Fruit fly (Drosophila melanogaster): Measurements from ENCODE around the gene CG2540.
A peak's percentile ranks its signal among the peaks of the same experiment; 100 is the strongest.

CG2540 gene

DNA sequence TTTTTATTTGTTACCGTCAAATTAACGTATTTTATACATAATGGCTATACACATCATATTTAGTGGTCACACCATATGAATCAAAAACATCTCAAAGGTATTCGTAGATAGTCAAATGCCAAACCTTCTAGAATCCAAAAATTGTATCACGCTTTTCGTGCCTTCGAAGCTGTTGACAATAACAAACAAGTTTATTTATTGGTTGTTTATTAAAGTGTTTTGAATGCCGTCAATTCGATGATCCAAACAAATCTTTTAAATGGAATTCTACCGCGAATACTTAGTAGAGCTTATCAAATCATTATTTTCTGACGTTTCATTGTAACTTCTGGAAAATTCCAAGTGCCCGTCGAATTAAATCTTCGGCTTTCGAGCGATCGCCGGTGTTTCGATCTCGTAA lies 37.3 kb downstream of the CG2540 start:
- TF ChIP-seq dmrt93B (GFP tag; optimal IDR thresholded peaks at IDR 0.05) (no peak), Hr83 (GFP tag; optimal IDR thresholded peaks at IDR 0.05; ENCODE audit: poor library complexity, severe bottlenecking) (no peak), CG32264 (GFP tag; optimal IDR thresholded peaks at IDR 0.05) (no peak), GATAd (GFP tag; optimal IDR thresholded peaks at IDR 0.05) (no peak), rgr (GFP tag; optimal IDR thresholded peaks at IDR 0.05) (no peak), jim (GFP tag; optimal IDR thresholded peaks at IDR 0.05) (no peak), N (GFP tag; optimal IDR thresholded peaks at IDR 0.05) (no peak), psq (GFP tag; optimal IDR thresholded peaks at IDR 0.05) (no peak), Abd-B (GFP tag; optimal IDR thresholded peaks at IDR 0.05) (no peak), pan (optimal IDR thresholded peaks at IDR 0.05) (no peak), Dfd (GFP tag; optimal IDR thresholded peaks at IDR 0.05) (no peak), dsf (GFP tag; optimal IDR thresholded peaks at IDR 0.05; ENCODE audit: borderline replicate concordance) (no peak), Dif (GFP tag; optimal IDR thresholded peaks at IDR 0.05; ENCODE audit: partially characterized antibody) (no peak), Rel (GFP tag; optimal IDR thresholded peaks at IDR 0.05) (no peak), Rel (tag; optimal IDR thresholded peaks at IDR 0.05) (no peak), brk (GFP tag; optimal IDR thresholded peaks at IDR 0.05) (no peak), h (GFP tag; optimal IDR thresholded peaks at IDR 0.05) (no peak)

- TF ChIP-seq dmrt93B (GFP tag; optimal IDR thresholded peaks at IDR 0.05) (no peak), HLH106 (tag; optimal IDR thresholded peaks at IDR 0.05) (no peak), pan (optimal IDR thresholded peaks at IDR 0.05) (no peak), CG32264 (GFP tag; optimal IDR thresholded peaks at IDR 0.05) (no peak), foxo (GFP tag; optimal IDR thresholded peaks at IDR 0.05) (no peak), N (GFP tag; optimal IDR thresholded peaks at IDR 0.05) (no peak), br (GFP tag; optimal IDR thresholded peaks at IDR 0.05) (no peak), dl (GFP tag; optimal IDR thresholded peaks at IDR 0.05; ENCODE audit: insufficient read depth in 1 of 2, partially characterized antibody in 2 of 2) (no peak), sage (GFP tag; optimal IDR thresholded peaks at IDR 0.05) (no peak), rgr (GFP tag; optimal IDR thresholded peaks at IDR 0.05) (no peak), psq (GFP tag; optimal IDR thresholded peaks at IDR 0.05) (no peak), Hr83 (GFP tag; optimal IDR thresholded peaks at IDR 0.05; ENCODE audit: poor library complexity, severe bottlenecking) (no peak), GATAd (GFP tag; optimal IDR thresholded peaks at IDR 0.05) (no peak), Hnf4 (GFP tag; optimal IDR thresholded peaks at IDR 0.05) (peak; percentile 24), fru (GFP tag; optimal IDR thresholded peaks at IDR 0.05) (no peak), brk (GFP tag; optimal IDR thresholded peaks at IDR 0.05) (peak; percentile 23), Mio (GFP tag; optimal IDR thresholded peaks at IDR 0.05) (no peak), Rel (GFP tag; optimal IDR thresholded peaks at IDR 0.05) (no peak), Rel (tag; optimal IDR thresholded peaks at IDR 0.05) (peak; percentile 39), Sp1 (GFP tag; optimal IDR thresholded peaks at IDR 0.05) (no peak), CrebA (GFP tag; optimal IDR thresholded peaks at IDR 0.05; ENCODE audit: borderline replicate concordance) (peak; percentile 22), jim (GFP tag; optimal IDR thresholded peaks at IDR 0.05) (no peak), h (GFP tag; optimal IDR thresholded peaks at IDR 0.05) (peak; percentile 39), OdsH (GFP tag; optimal IDR thresholded peaks at IDR 0.05) (no peak), Vsx2 (GFP tag; optimal IDR thresholded peaks at IDR 0.05; ENCODE audit: partially characterized antibody) (no peak), Dif (GFP tag; optimal IDR thresholded peaks at IDR 0.05; ENCODE audit: partially characterized antibody) (no peak), sv (GFP tag; optimal IDR thresholded peaks at IDR 0.05) (no peak), CG9705 (GFP tag; optimal IDR thresholded peaks at IDR 0.05) (no peak), Dfd (GFP tag; optimal IDR thresholded peaks at IDR 0.05) (no peak), ey (GFP tag; optimal IDR thresholded peaks at IDR 0.05) (no peak)
Observed at dm6 chrX:12667600-12668250, 38.0 kb downstream of the CG2540 start.

- TF ChIP-seq Rel (GFP tag; optimal IDR thresholded peaks at IDR 0.05): no peak
- peak; percentile 83 for TF ChIP-seq Rel (tag; optimal IDR thresholded peaks at IDR 0.05)
- TF ChIP-seq Abd-B (GFP tag; optimal IDR thresholded peaks at IDR 0.05): no peak
- TF ChIP-seq dl (GFP tag; optimal IDR thresholded peaks at IDR 0.05; ENCODE audit: insufficient read depth in 1 of 2, partially characterized antibody in 2 of 2): no peak
- no peak for TF ChIP-seq foxo (GFP tag; optimal IDR thresholded peaks at IDR 0.05)
Observed at dm6 chrX:12668723-12669122, 39.0 kb downstream of the CG2540 start.
